Worm (Caenorhabditis elegans) whole organism, young adult: ENCODE measurements around the gene Y43F8B.11.

ENCODE experiments used
- cebp-2 ChIP-seq: fragments of 200-800 bp; sonication (Bioruptor generic); IDR thresholded peaks from 2 replicates; pipeline ENCODE4 v1.3.6; 2022; ENCODE audit warnings: missing genetic modification characterization, missing compliant biosample characterization
- dpff-1 ChIP-seq: sonication (generic microtip); optimal IDR thresholded peaks from 2 replicates; lab custom pipeline; 2017; ENCODE audit warnings: mild to moderate bottlenecking, missing genetic modification characterization, missing compliant biosample characterization
- hlh-26 ChIP-seq: fragments of 200-800 bp; sonication (Bioruptor generic); conservative IDR thresholded peaks from 2 replicates; pipeline ENCODE4 v1.3.6; 2022; ENCODE audit warnings: missing genetic modification reagents, missing genetic modification characterization, missing compliant biosample characterization
- madf-10 ChIP-seq: sonication (generic microtip); optimal IDR thresholded peaks from 2 replicates; lab custom pipeline; 2016; ENCODE audit warnings: mild to moderate bottlenecking, missing genetic modification characterization, missing compliant biosample characterization

DNA sequence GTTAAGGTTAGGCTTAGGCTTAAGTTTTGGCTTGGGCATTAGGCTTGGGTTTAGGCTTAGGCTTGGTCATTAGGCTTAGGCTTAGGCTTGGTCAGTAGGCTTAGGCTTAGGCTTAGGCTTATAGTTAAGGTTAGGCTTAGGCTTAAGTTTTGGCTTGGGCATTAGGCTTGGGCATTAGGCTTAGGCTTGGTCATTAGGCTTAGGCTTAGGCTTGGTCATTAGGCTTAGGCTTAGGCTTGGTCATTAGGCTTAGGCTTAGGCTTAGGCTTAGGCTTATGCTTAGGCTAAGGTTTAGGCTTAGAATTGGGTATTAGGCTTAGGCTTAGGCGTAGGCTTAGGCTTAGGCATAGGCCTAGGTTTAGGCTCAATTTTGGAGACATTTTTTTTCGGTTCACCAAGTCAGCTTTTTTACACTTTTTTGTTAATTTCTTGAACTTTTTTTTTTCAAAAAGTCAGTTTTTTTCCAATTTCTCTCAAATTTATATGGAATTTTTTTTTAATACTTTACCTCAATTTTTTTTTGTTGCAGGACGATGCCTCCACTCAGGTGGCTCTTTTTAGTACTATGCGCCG lies 32.2 kb downstream of the Y43F8B.11 start, which contains the start of gene Y43F8B.3:
- TF ChIP-seq hlh-26 (GFP tag; lab: Robert Waterston, UW) (no peak), dpff-1 (no peak), madf-10 (tag; lab: Kevin White, UChicago) (no peak), cebp-2 (GFP tag; lab: Robert Waterston, UW) (no peak)
